Fruit fly (Drosophila melanogaster): ENCODE measurements around the gene CG4880.

The CG4880 gene

DNA sequence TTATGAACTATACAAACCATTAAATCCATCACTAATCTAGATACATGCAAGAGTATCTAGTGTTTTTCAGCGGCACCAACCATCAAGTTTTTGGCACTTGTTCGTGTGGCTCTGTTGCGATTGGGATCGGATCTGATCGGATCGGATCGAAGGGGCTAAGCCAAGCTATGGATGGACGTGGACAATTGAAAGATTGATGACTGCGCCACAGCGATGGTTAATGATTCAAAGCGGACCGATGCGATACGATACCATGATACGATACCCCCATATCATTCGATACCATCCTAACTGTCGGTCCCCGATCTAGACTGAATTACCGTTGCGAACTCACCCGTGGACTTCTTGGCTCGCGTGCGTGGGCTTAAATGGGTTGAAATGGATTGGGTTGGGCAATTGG is 21.1 kb downstream of the CG4880 start:
- TF ChIP-seq Myc (optimal IDR thresholded peaks at IDR 0.05), result no peak
- no peak for TF ChIP-seq ttk (optimal IDR thresholded peaks at IDR 0.05)
- TF ChIP-seq h (optimal IDR thresholded peaks at IDR 0.05), result no peak
- TF ChIP-seq Sin3A (optimal IDR thresholded peaks at IDR 0.05), result no peak
- TF ChIP-seq insv (optimal IDR thresholded peaks at IDR 0.05), result no peak
- TF ChIP-seq psq (optimal IDR thresholded peaks at IDR 0.05), result no peak

dm6 chrX:16909297-16909696 is 22.7 kb downstream of the CG4880 start:
- TF ChIP-seq psq (optimal IDR thresholded peaks at IDR 0.05) (no peak), h (optimal IDR thresholded peaks at IDR 0.05) (no peak), Sin3A (optimal IDR thresholded peaks at IDR 0.05) (no peak), insv (optimal IDR thresholded peaks at IDR 0.05) (no peak), Myc (optimal IDR thresholded peaks at IDR 0.05) (no peak), ttk (optimal IDR thresholded peaks at IDR 0.05) (no peak)

- TF ChIP-seq psq (optimal IDR thresholded peaks at IDR 0.05) (no peak), Myc (optimal IDR thresholded peaks at IDR 0.05) (no peak), Sin3A (optimal IDR thresholded peaks at IDR 0.05) (no peak), ttk (optimal IDR thresholded peaks at IDR 0.05) (no peak), h (optimal IDR thresholded peaks at IDR 0.05) (no peak), insv (optimal IDR thresholded peaks at IDR 0.05) (no peak)
Measured at dm6 chrX:16909886-16910285, 23.3 kb downstream of the CG4880 start.

DNA sequence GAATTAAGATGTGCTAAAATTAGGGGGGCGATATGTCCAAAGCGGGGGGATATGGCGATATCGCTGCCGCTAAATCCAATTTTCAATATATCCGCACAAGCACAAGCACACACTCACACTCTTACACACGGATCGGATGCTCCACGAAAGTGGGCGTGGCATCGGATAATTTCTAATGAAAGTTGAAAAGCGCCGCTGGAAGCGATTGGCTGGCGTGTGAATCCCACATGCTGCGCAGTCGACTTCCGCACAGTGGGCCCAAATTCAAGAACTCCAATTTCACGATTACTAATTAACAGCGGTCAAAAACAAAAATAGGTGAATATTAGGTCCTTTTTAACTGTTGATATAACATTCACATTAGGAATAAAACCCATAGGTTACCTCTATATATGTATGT is 25.3 kb downstream of the CG4880 start:
- TF ChIP-seq insv (optimal IDR thresholded peaks at IDR 0.05) (no peak), Myc (optimal IDR thresholded peaks at IDR 0.05) (no peak), ttk (optimal IDR thresholded peaks at IDR 0.05) (no peak), Sin3A (optimal IDR thresholded peaks at IDR 0.05) (no peak), psq (optimal IDR thresholded peaks at IDR 0.05) (no peak)

- TF ChIP-seq ttk (optimal IDR thresholded peaks at IDR 0.05), result no peak
- TF ChIP-seq psq (optimal IDR thresholded peaks at IDR 0.05), result no peak
- TF ChIP-seq insv (optimal IDR thresholded peaks at IDR 0.05), result no peak
- no peak for TF ChIP-seq h (optimal IDR thresholded peaks at IDR 0.05)
- no peak for TF ChIP-seq Myc (optimal IDR thresholded peaks at IDR 0.05)
- no peak for TF ChIP-seq Sin3A (optimal IDR thresholded peaks at IDR 0.05)
Measured at dm6 chrX:16912965-16913755, 26.5 kb downstream of the CG4880 start, which contains the start of gene CG4928. Gene CG4928 (plus strand): TSS chrX:16913180.

DNA sequence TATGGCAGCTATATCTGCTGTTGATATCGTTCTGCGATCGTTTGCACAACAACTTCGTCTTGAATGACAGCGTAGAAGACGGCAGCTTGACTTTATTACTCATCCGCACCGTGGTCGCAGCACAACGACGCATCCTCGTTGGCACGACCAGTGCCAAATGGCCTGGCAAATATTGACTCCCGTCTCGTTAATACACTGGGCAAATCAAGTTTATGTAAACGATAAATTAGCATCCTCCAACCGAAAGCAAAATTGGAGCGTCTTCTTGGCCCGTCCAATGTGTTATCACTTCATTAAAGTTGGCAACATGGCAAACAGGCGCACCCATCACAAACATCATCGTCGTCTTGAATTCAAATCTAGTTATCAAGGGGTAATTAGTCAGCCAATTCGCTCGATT is 30.8 kb downstream of the CG4880 start:
- no peak for TF ChIP-seq Sin3A (optimal IDR thresholded peaks at IDR 0.05)
- no peak for TF ChIP-seq insv (optimal IDR thresholded peaks at IDR 0.05)
- TF ChIP-seq ttk (optimal IDR thresholded peaks at IDR 0.05), result no peak

DNA sequence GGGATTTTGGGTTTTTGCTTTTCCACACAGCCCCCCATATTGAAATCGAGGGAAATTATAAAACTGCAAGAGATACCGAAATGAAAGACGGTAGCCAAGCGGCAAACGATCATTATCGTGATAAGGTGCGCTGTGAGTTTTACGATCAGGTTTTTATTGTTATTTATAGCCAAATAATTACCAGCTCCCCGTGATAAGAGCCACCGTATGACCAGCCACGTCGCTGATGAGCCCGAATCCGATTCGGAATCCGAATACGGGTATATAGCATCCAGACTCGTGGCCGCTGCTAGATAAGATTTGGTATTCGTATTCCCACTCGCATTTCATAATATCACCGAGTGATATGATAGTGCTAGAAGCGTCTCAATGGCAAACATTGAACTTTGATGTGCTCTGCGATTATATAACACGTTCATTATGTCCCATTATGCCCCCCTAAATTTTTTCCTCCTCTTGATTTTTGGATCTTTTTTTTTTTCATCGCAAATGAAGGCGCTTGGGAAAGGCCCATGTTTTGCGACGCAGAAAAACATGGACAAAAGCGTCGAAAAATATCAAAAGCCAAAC is 32.2 kb downstream of the CG4880 start:
- TF ChIP-seq Sin3A (optimal IDR thresholded peaks at IDR 0.05), result no peak
- no peak for TF ChIP-seq insv (optimal IDR thresholded peaks at IDR 0.05)
- TF ChIP-seq h (optimal IDR thresholded peaks at IDR 0.05), result no peak
- no peak for TF ChIP-seq Myc (optimal IDR thresholded peaks at IDR 0.05)
- no peak for TF ChIP-seq ttk (optimal IDR thresholded peaks at IDR 0.05)
- TF ChIP-seq psq (optimal IDR thresholded peaks at IDR 0.05), result no peak

- TF ChIP-seq insv (optimal IDR thresholded peaks at IDR 0.05) (no peak), Sin3A (optimal IDR thresholded peaks at IDR 0.05) (no peak), Myc (optimal IDR thresholded peaks at IDR 0.05) (no peak), psq (optimal IDR thresholded peaks at IDR 0.05) (no peak), ttk (optimal IDR thresholded peaks at IDR 0.05) (no peak)
Measured at dm6 chrX:16920682-16921286, 34.2 kb downstream of the CG4880 start.

DNA sequence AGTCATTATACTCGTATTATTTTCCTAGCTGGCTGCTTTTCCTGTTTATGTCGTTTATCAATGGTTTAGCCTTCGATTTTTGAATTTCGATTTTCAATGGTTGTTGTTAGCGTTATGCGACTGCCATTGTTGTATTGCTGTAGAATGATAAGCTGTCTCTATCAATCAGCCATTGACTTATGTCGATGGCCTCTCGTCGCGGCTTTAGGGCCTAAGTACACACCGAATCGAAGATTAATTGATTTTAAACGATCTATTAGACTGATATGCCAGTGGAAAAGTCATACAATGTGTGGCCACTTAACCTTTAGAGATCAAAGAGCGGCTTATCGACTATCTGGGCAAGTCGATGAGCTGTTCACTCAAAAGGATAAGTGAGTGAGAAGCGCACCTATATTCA is 36.0 kb downstream of the CG4880 start:
- TF ChIP-seq Myc (optimal IDR thresholded peaks at IDR 0.05) (no peak), ttk (optimal IDR thresholded peaks at IDR 0.05) (no peak), psq (optimal IDR thresholded peaks at IDR 0.05) (no peak), Sin3A (optimal IDR thresholded peaks at IDR 0.05) (no peak), h (optimal IDR thresholded peaks at IDR 0.05) (no peak), insv (optimal IDR thresholded peaks at IDR 0.05) (no peak)

DNA sequence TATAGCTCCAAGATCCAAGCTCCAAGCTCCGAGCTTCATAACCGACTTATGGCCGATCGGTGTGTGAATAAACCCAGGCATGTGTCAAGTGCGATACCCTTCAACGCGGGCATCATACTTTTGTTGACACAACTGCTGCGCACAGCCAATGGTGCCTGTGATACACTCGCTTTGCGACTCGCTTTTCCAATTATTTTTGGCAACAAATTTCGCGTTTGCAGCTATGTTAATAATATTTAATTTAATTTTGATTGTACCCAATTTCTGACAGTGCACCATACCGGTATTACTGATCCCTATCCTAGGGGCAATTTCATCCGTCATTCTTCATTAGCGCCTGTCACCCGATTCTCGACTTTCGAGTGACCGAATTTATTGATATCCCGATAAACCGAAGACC is 36.9 kb downstream of the CG4880 start:
- no peak for TF ChIP-seq ttk (optimal IDR thresholded peaks at IDR 0.05)
- TF ChIP-seq insv (optimal IDR thresholded peaks at IDR 0.05), result no peak
- TF ChIP-seq Myc (optimal IDR thresholded peaks at IDR 0.05), result no peak

- TF ChIP-seq h (optimal IDR thresholded peaks at IDR 0.05) (no peak), ttk (optimal IDR thresholded peaks at IDR 0.05) (no peak), Myc (optimal IDR thresholded peaks at IDR 0.05) (no peak), psq (optimal IDR thresholded peaks at IDR 0.05) (no peak)
Measured at dm6 chrX:16924069-16924721, 37.6 kb downstream of the CG4880 start.

- TF ChIP-seq h (optimal IDR thresholded peaks at IDR 0.05) (no peak), Myc (optimal IDR thresholded peaks at IDR 0.05) (no peak), Sin3A (optimal IDR thresholded peaks at IDR 0.05) (no peak), insv (optimal IDR thresholded peaks at IDR 0.05) (no peak), psq (optimal IDR thresholded peaks at IDR 0.05) (no peak), ttk (optimal IDR thresholded peaks at IDR 0.05) (no peak)
Measured at dm6 chrX:16926726-16927125, 40.1 kb downstream of the CG4880 start.

Measured in Kc167 (cell line).